Fruit fly (Drosophila melanogaster) whole organism, wandering third instar larva: ENCODE measurements around the gene Tbh.
A peak's percentile ranks its signal among the peaks of the same experiment; 100 is the strongest.

Experiments used
- Abd-B ChIP-seq: fragments of >200 bp; optimal IDR thresholded peaks from 2 replicates; lab custom pipeline; 2017; ENCODE audit warnings: missing biosample characterization, missing genetic modification characterization
- CG32264 ChIP-seq: fragments of 200-800 bp; sonication (Bioruptor generic); optimal IDR thresholded peaks from 2 replicates; lab custom pipeline; 2016; ENCODE audit warnings: missing biosample characterization, missing genetic modification characterization
- CG9705 ChIP-seq: fragments of 200-800 bp; sonication (Bioruptor generic); optimal IDR thresholded peaks from 2 replicates; lab custom pipeline; 2018; ENCODE audit warnings: missing biosample characterization, mild to moderate bottlenecking, missing genetic modification characterization
- CrebA ChIP-seq: fragments of 200-800 bp; sonication (Bioruptor generic); optimal IDR thresholded peaks from 2 replicates; lab custom pipeline; 2016; ENCODE audit warnings: missing biosample characterization, mild to moderate bottlenecking, missing genetic modification characterization, borderline replicate concordance
- Dfd ChIP-seq: fragments of >200 bp; optimal IDR thresholded peaks from 2 replicates; lab custom pipeline; 2017; ENCODE audit warnings: missing biosample characterization, missing genetic modification characterization
- Dif ChIP-seq: fragments of 200-275, 200-300 bp; sonication (Bioruptor generic); optimal IDR thresholded peaks from 2 replicates; lab custom pipeline; 2018; ENCODE audit warnings: missing biosample characterization, missing genetic modification characterization; ENCODE audit not compliant: partially characterized antibody
- GATAd ChIP-seq: sonication (Bioruptor generic); optimal IDR thresholded peaks from 2 replicates; lab custom pipeline; 2016; ENCODE audit warnings: missing biosample characterization, missing genetic modification characterization
- HLH106 ChIP-seq: fragments of 200-800 bp; optimal IDR thresholded peaks from 3 replicates; lab custom pipeline; 2019; ENCODE audit warnings: missing biosample characterization, mild to moderate bottlenecking, missing genetic modification characterization, moderate library complexity
- Hnf4 ChIP-seq: fragments of 200-800 bp; sonication (Bioruptor generic); optimal IDR thresholded peaks from 2 replicates; lab custom pipeline; 2016; ENCODE audit warnings: missing biosample characterization, mild to moderate bottlenecking, missing genetic modification characterization
- Hr78 ChIP-seq: fragments of >200 bp; optimal IDR thresholded peaks from 2 replicates; lab custom pipeline; 2017; ENCODE audit warnings: missing biosample characterization, missing genetic modification characterization
- Hr83 ChIP-seq: fragments of 200-300 bp; sonication (Bioruptor generic); optimal IDR thresholded peaks from 2 replicates; lab custom pipeline; 2016; ENCODE audit warnings: missing biosample characterization, mild to moderate bottlenecking, missing genetic modification characterization, moderate library complexity; ENCODE audit not compliant: poor library complexity, severe bottlenecking
- Jra ChIP-seq: sonication (Bioruptor generic); optimal IDR thresholded peaks from 2 replicates; lab custom pipeline; 2016; ENCODE audit warnings: missing biosample characterization, missing genetic modification characterization
- Mio ChIP-seq: sonication (Bioruptor generic); optimal IDR thresholded peaks from 2 replicates; lab custom pipeline; 2016; ENCODE audit warnings: missing biosample characterization, missing genetic modification characterization
- Myc ChIP-seq: fragments of >200 bp; optimal IDR thresholded peaks from 2 replicates; lab custom pipeline; 2017
- N ChIP-seq: fragments of >200 bp; optimal IDR thresholded peaks from 2 replicates; lab custom pipeline; 2018; ENCODE audit warnings: missing biosample characterization, missing external identifiers, missing genetic modification characterization
- OdsH ChIP-seq: fragments of 200-800 bp; sonication (Bioruptor generic); optimal IDR thresholded peaks from 2 replicates; lab custom pipeline; 2016; ENCODE audit warnings: missing biosample characterization, mild to moderate bottlenecking, missing genetic modification characterization
- Rel ChIP-seq, 2 experiments: fragments of 200-800 bp; sonication (Bioruptor generic) in 1 of 2; optimal IDR thresholded peaks; 2 replicates in 1 of 2; 3 replicates in 1 of 2; lab custom pipeline; 2016 to 2019; ENCODE audit warnings: mild to moderate bottlenecking in 2 of 2, missing biosample characterization in 2 of 2, missing genetic modification characterization in 2 of 2, moderate library complexity in 1 of 2
- Sp1 ChIP-seq: fragments of 200-800 bp; sonication (Bioruptor generic); optimal IDR thresholded peaks from 3 replicates; lab custom pipeline; 2019; ENCODE audit warnings: missing biosample characterization, mild to moderate bottlenecking, missing genetic modification characterization, moderate library complexity
- Vsx2 ChIP-seq: fragments of 200-300, 225-300 bp; sonication (Bioruptor generic); optimal IDR thresholded peaks from 2 replicates; lab custom pipeline; 2018; ENCODE audit warnings: missing biosample characterization, missing genetic modification characterization; ENCODE audit not compliant: partially characterized antibody
- br ChIP-seq: fragments of 200-800 bp; sonication (Bioruptor generic); optimal IDR thresholded peaks from 2 replicates; lab custom pipeline; 2016; ENCODE audit warnings: missing biosample characterization, missing genetic modification characterization
- brk ChIP-seq: fragments of 200-800 bp; sonication (Bioruptor generic); optimal IDR thresholded peaks from 2 replicates; lab custom pipeline; 2016; ENCODE audit warnings: missing biosample characterization, mild to moderate bottlenecking, missing genetic modification characterization
- dl ChIP-seq, 2 experiments: fragments of 175-275, 200-275 bp in 1 of 2; fragments of 200-275 bp in 1 of 2; sonication (Bioruptor generic); optimal IDR thresholded peaks; lab custom pipeline; 2018; ENCODE audit warnings: mild to moderate bottlenecking in 2 of 2, missing biosample characterization in 2 of 2, missing genetic modification characterization in 2 of 2, moderate library complexity in 2 of 2; ENCODE audit not compliant: partially characterized antibody in 2 of 2, insufficient read depth in 1 of 2
- dmrt93B ChIP-seq: fragments of 200-800 bp; sonication (Bioruptor generic); optimal IDR thresholded peaks from 2 replicates; lab custom pipeline; 2018; ENCODE audit warnings: missing biosample characterization, mild to moderate bottlenecking, missing genetic modification characterization
- dsf ChIP-seq: sonication (Bioruptor generic); optimal IDR thresholded peaks from 2 replicates; lab custom pipeline; 2016; ENCODE audit warnings: missing biosample characterization, missing genetic modification characterization, borderline replicate concordance
- ey ChIP-seq: fragments of 200-800 bp; sonication (Bioruptor generic); optimal IDR thresholded peaks from 2 replicates; lab custom pipeline; 2016; ENCODE audit warnings: missing biosample characterization, missing genetic modification characterization
- foxo ChIP-seq, 2 experiments: fragments of 200-800 bp; sonication (Bioruptor generic); optimal IDR thresholded peaks; 2 replicates in 1 of 2; 3 replicates in 1 of 2; lab custom pipeline; 2016 to 2017; ENCODE audit warnings: missing biosample characterization in 2 of 2, missing genetic modification characterization in 2 of 2
- fru ChIP-seq: fragments of 200-800 bp; sonication (Bioruptor generic); optimal IDR thresholded peaks from 3 replicates; lab custom pipeline; 2016; ENCODE audit warnings: missing biosample characterization, mild to moderate bottlenecking, missing genetic modification characterization
- h ChIP-seq: fragments of 200-800 bp; sonication (Bioruptor generic); optimal IDR thresholded peaks from 3 replicates; lab custom pipeline; 2016; ENCODE audit warnings: missing biosample characterization, mild to moderate bottlenecking, missing genetic modification characterization
- jim ChIP-seq: fragments of 175-275, 200-325 bp; sonication (Bioruptor generic); optimal IDR thresholded peaks from 2 replicates; lab custom pipeline; 2016; ENCODE audit warnings: missing biosample characterization, mild to moderate bottlenecking, missing genetic modification characterization
- lola ChIP-seq: fragments of >200 bp; optimal IDR thresholded peaks from 2 replicates; lab custom pipeline; 2017; ENCODE audit warnings: missing biosample characterization, missing genetic modification characterization
- pan ChIP-seq: fragments of >200 bp; optimal IDR thresholded peaks from 2 replicates; lab custom pipeline; 2017
- psq ChIP-seq: fragments of 200-800 bp; sonication (Bioruptor generic); optimal IDR thresholded peaks from 3 replicates; lab custom pipeline; 2017; ENCODE audit warnings: missing biosample characterization, mild to moderate bottlenecking, missing genetic modification characterization, moderate library complexity
- rgr ChIP-seq: fragments of 200-800 bp; sonication (Bioruptor generic); optimal IDR thresholded peaks from 3 replicates; lab custom pipeline; 2016; ENCODE audit warnings: missing biosample characterization, mild to moderate bottlenecking, missing genetic modification characterization
- sage ChIP-seq: fragments of 200-800 bp; sonication (Bioruptor generic); optimal IDR thresholded peaks from 2 replicates; lab custom pipeline; 2016; ENCODE audit warnings: missing biosample characterization, mild to moderate bottlenecking, missing genetic modification characterization
- sv ChIP-seq: fragments of 200-800 bp; sonication (Bioruptor generic); optimal IDR thresholded peaks from 3 replicates; lab custom pipeline; 2016; ENCODE audit warnings: missing biosample characterization, missing genetic modification characterization
- tai ChIP-seq: sonication (Bioruptor generic); optimal IDR thresholded peaks from 2 replicates; lab custom pipeline; 2016; ENCODE audit warnings: missing biosample characterization, missing genetic modification characterization
- usp ChIP-seq: fragments of >200 bp; optimal IDR thresholded peaks from 2 replicates; lab custom pipeline; 2017; ENCODE audit warnings: missing biosample characterization, missing genetic modification characterization
- woc ChIP-seq: sonication (Bioruptor generic); optimal IDR thresholded peaks from 2 replicates; lab custom pipeline; 2016; ENCODE audit warnings: missing biosample characterization, mild to moderate bottlenecking, missing genetic modification characterization

Tbh gene

dm6 chrX:8046520-8046919, 51.0 kb downstream of the Tbh start:
- TF ChIP-seq pan (lab: Kevin White, UChicago) (no peak), Myc (lab: Kevin White, UChicago) (no peak), rgr (no peak), Dfd (GFP tag; lab: Kevin White, UChicago) (no peak), Mio (no peak), sv (no peak), GATAd (no peak), Hnf4 (GFP tag; lab: Kevin White, UChicago) (no peak), CrebA (GFP tag; lab: Kevin White, UChicago) (no peak), Abd-B (GFP tag; lab: Kevin White, UChicago) (no peak), N (GFP tag; lab: Kevin White, UChicago) (no peak), Hr78 (GFP tag; lab: Kevin White, UChicago) (no peak), fru (no peak), woc (GFP tag; lab: Kevin White, UChicago) (no peak), HLH106 (tag; lab: Kevin White, UChicago) (no peak), ey (no peak), dsf (GFP tag; lab: Kevin White, UChicago) (no peak), Jra (GFP tag; lab: Kevin White, UChicago) (no peak)
- TF ChIP-seq, all 38 proteins: peak for 0

- TF ChIP-seq psq (GFP tag; lab: Kevin White, UChicago) (peak; percentile 10), br (GFP tag; lab: Kevin White, UChicago) (no peak), Jra (GFP tag; lab: Kevin White, UChicago) (no peak), h (GFP tag; lab: Kevin White, UChicago) (peak; percentile 21), sv (no peak), ey (no peak)
Observed at dm6 chrX:8049292-8049691, 53.8 kb downstream of the Tbh start.

- TF ChIP-seq tai (GFP tag; lab: Kevin White, UChicago) (no peak), dsf (GFP tag; lab: Kevin White, UChicago) (no peak), HLH106 (tag; lab: Kevin White, UChicago) (no peak), N (GFP tag; lab: Kevin White, UChicago) (no peak), dmrt93B (GFP tag; lab: Kevin White, UChicago) (no peak), psq (GFP tag; lab: Kevin White, UChicago) (peak; percentile 60)
Observed at dm6 chrX:8056084-8056483, 60.6 kb downstream of the Tbh start.

- TF ChIP-seq usp (GFP tag; lab: Kevin White, UChicago) (no peak), CrebA (GFP tag; lab: Kevin White, UChicago) (no peak), brk (GFP tag; lab: Kevin White, UChicago) (no peak), lola (GFP tag; lab: Kevin White, UChicago) (no peak), Myc (lab: Kevin White, UChicago) (no peak), rgr (no peak), Hnf4 (GFP tag; lab: Kevin White, UChicago) (no peak), Jra (GFP tag; lab: Kevin White, UChicago) (no peak), OdsH (GFP tag; lab: Kevin White, UChicago) (no peak), sage (GFP tag; lab: Kevin White, UChicago) (peak; percentile 4), Hr83 (no peak), fru (no peak), pan (lab: Kevin White, UChicago) (no peak), tai (GFP tag; lab: Kevin White, UChicago) (no peak), foxo (GFP tag; optimal IDR thresholded peaks at IDR 0.05; lab: Kevin White, UChicago) (no peak), br (GFP tag; lab: Kevin White, UChicago) (no peak), h (GFP tag; lab: Kevin White, UChicago) (peak; percentile 35), ey (no peak), Vsx2 (no peak), Sp1 (GFP tag; lab: Kevin White, UChicago) (no peak), Abd-B (GFP tag; lab: Kevin White, UChicago) (no peak), dl (GFP tag; optimal IDR thresholded peaks at IDR 0.05; lab: Kevin White, UChicago; ENCODE audit: insufficient read depth in 1 of 2, partially characterized antibody in 2 of 2) (peak; percentile 38 to 70), GATAd (no peak), CG9705 (GFP tag; lab: Kevin White, UChicago) (no peak), sv (no peak), Rel (GFP tag; optimal IDR thresholded peaks at IDR 0.05; lab: Kevin White, UChicago) (no peak), Rel (tag; optimal IDR thresholded peaks at IDR 0.05; lab: Kevin White, UChicago) (no peak), Dfd (GFP tag; lab: Kevin White, UChicago) (no peak), jim (no peak), Hr78 (GFP tag; lab: Kevin White, UChicago) (no peak), N (GFP tag; lab: Kevin White, UChicago) (peak; percentile 75), HLH106 (tag; lab: Kevin White, UChicago) (no peak), CG32264 (GFP tag; lab: Kevin White, UChicago) (no peak), dmrt93B (GFP tag; lab: Kevin White, UChicago) (no peak), woc (GFP tag; lab: Kevin White, UChicago) (no peak), psq (GFP tag; lab: Kevin White, UChicago) (peak; percentile 38), Dif (GFP tag; lab: Kevin White, UChicago) (peak; percentile 83), Mio (no peak)
Observed at dm6 chrX:8056597-8057228, 61.2 kb downstream of the Tbh start.
